Worm (Caenorhabditis elegans): ENCODE measurements around the gene ins-7.

DNA sequence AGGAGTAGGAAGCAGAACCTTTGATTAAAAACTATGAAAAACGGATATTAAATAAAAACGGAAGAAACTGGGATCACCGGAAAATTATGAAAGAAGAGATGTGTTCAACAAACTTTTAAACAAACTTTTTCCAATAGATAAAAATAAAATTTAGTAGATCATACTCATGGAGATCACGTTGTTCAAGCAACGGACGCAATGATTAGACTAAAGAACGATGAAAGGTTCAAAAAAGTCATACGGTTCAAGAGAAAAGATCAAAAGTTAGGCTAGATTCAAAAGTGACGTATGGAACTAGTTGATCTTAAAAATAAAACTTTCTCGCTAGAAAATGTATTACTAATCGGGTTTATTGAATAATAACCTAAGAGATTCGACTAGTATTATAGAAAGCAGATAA is 50.6 kb downstream of the ins-7 start:
- TF ChIP-seq W03F9.2 (tag; optimal IDR thresholded peaks at IDR 0.05), result no peak
- TF ChIP-seq him-1 (tag; optimal IDR thresholded peaks at IDR 0.05), result no peak
- TF ChIP-seq dao-5 (tag; optimal IDR thresholded peaks at IDR 0.05), result no peak
